Fruit fly (Drosophila melanogaster) whole organism, embryonic: Measurements from ENCODE around the gene CG13124.

Experiments
- Ada2b ChIP-seq: fragments of 200-800 bp; sonication (Bioruptor generic); IDR thresholded peaks from 2 replicates; pipeline ENCODE4 v1.3.6; 2022; ENCODE audit warnings: missing biosample characterization, missing genetic modification characterization
- Atf-2 ChIP-seq: fragments of 200-800 bp; sonication (Bioruptor generic); optimal IDR thresholded peaks from 2 replicates; lab custom pipeline; 2016; ENCODE audit warnings: missing biosample characterization, missing genetic modification characterization
- C15 ChIP-seq: fragments of 200-800 bp; sonication (Bioruptor generic); IDR thresholded peaks from 3 replicates; pipeline ENCODE4 v1.3.6; 2022; ENCODE audit warnings: missing biosample characterization, missing genetic modification characterization
- CG11456 ChIP-seq: fragments of 200-800 bp; sonication (Bioruptor generic); IDR thresholded peaks from 3 replicates; pipeline ENCODE4 v1.3.6; 2022; ENCODE audit warnings: missing biosample characterization, missing genetic modification characterization
- CG12071 ChIP-seq: fragments of 200-800 bp; sonication (Bioruptor generic); optimal IDR thresholded peaks from 3 replicates; lab custom pipeline; 2018; ENCODE audit warnings: missing biosample characterization, mild to moderate bottlenecking, missing genetic modification characterization
- CG12104 ChIP-seq: fragments of 200-800 bp; sonication (Bioruptor generic); optimal IDR thresholded peaks from 3 replicates; lab custom pipeline; 2016; ENCODE audit warnings: missing biosample characterization, missing genetic modification characterization
- CG12769 ChIP-seq: fragments of 200-800 bp; sonication (Bioruptor generic); optimal IDR thresholded peaks from 2 replicates; lab custom pipeline; 2019; ENCODE audit warnings: missing biosample characterization, mild to moderate bottlenecking, missing genetic modification characterization, moderate library complexity
- CG14860 ChIP-seq: fragments of 200-800 bp; sonication (Bioruptor generic); IDR thresholded peaks from 3 replicates; pipeline ENCODE4 v1.3.6; 2022; ENCODE audit warnings: missing biosample characterization, missing genetic modification characterization; ENCODE audit not compliant: partially characterized antibody
- CG1529 ChIP-seq: fragments of 200-800 bp; sonication (Bioruptor generic); optimal IDR thresholded peaks from 3 replicates; lab custom pipeline; 2018; ENCODE audit warnings: missing biosample characterization, missing genetic modification characterization
- CG15696 ChIP-seq: fragments of 200-800 bp; sonication (Bioruptor generic); optimal IDR thresholded peaks from 2 replicates; lab custom pipeline; 2019; ENCODE audit warnings: missing biosample characterization, mild to moderate bottlenecking, missing genetic modification characterization, moderate library complexity
- CG17328 ChIP-seq: fragments of 200-800 bp; sonication (Bioruptor generic); IDR thresholded peaks from 2 replicates; pipeline ENCODE4 v1.3.6; 2022; ENCODE audit warnings: missing biosample characterization, missing genetic modification characterization
- CG17359 ChIP-seq: fragments of 200-800 bp; sonication (Bioruptor generic); optimal IDR thresholded peaks from 3 replicates; lab custom pipeline; 2018; ENCODE audit warnings: missing biosample characterization, mild to moderate bottlenecking, missing genetic modification characterization, moderate library complexity
- CG2199 ChIP-seq: fragments of 200-800 bp; sonication (Bioruptor generic); IDR thresholded peaks from 3 replicates; pipeline ENCODE4 v1.3.6; 2022; ENCODE audit warnings: missing biosample characterization, missing genetic modification characterization
- CG32532 ChIP-seq: fragments of 200-800 bp; sonication (Bioruptor generic); IDR thresholded peaks from 2 replicates; pipeline ENCODE4 v1.3.6; 2022; ENCODE audit warnings: missing biosample characterization, missing genetic modification characterization
- CG32767 ChIP-seq: fragments of 200-800 bp; sonication (Bioruptor generic); IDR thresholded peaks from 2 replicates; pipeline ENCODE4 v1.3.6; 2022; ENCODE audit warnings: missing biosample characterization, missing genetic modification characterization
- CG9727 ChIP-seq: fragments of 200-800 bp; sonication (Bioruptor generic); optimal IDR thresholded peaks from 3 replicates; lab custom pipeline; 2017; ENCODE audit warnings: missing biosample characterization, mild to moderate bottlenecking, missing genetic modification characterization
- CkIIα-i1 ChIP-seq: fragments of 200-800 bp; sonication (Bioruptor generic); IDR thresholded peaks from 2 replicates; pipeline ENCODE4 v1.3.6; 2022; ENCODE audit warnings: missing biosample characterization, missing genetic modification characterization
- Dek ChIP-seq: fragments of 200-800 bp; sonication (Bioruptor generic); optimal IDR thresholded peaks from 3 replicates; lab custom pipeline; 2019; ENCODE audit warnings: missing biosample characterization, mild to moderate bottlenecking, missing genetic modification characterization, moderate library complexity
- Dll ChIP-seq: fragments of 200-800 bp; sonication (Bioruptor generic); IDR thresholded peaks from 4 replicates; pipeline ENCODE4 v1.3.6; 2022; ENCODE audit warnings: missing biosample characterization, missing genetic modification characterization; ENCODE audit not compliant: partially characterized antibody
- Doc2 ChIP-seq: fragments of 200-800 bp; sonication (Bioruptor generic); IDR thresholded peaks from 2 replicates; pipeline ENCODE4 v1.3.6; 2022; ENCODE audit warnings: missing biosample characterization, missing genetic modification characterization
- Doc3 ChIP-seq: fragments of 200-800 bp; sonication (Bioruptor generic); IDR thresholded peaks from 3 replicates; pipeline ENCODE4 v1.3.6; 2022; ENCODE audit warnings: missing biosample characterization, missing genetic modification characterization; ENCODE audit not compliant: partially characterized antibody
- ERR ChIP-seq: fragments of 200-800 bp; sonication (Bioruptor generic); optimal IDR thresholded peaks from 2 replicates; lab custom pipeline; 2016; ENCODE audit warnings: missing biosample characterization, missing genetic modification characterization
- Ets65A ChIP-seq: fragments of 200-800 bp; sonication (Bioruptor generic); peaks from one replicate; lab custom pipeline; 2016; ENCODE audit warnings: missing biosample characterization, missing genetic modification characterization
- Gug ChIP-seq: fragments of 200-800 bp; sonication (Bioruptor generic); IDR thresholded peaks from 4 replicates; pipeline ENCODE4 v1.3.6; 2022; ENCODE audit warnings: missing biosample characterization, missing genetic modification characterization
- HHEX ChIP-seq: fragments of 200-800 bp; sonication (Bioruptor generic); optimal IDR thresholded peaks from 3 replicates; lab custom pipeline; 2017; ENCODE audit warnings: missing biosample characterization, mild to moderate bottlenecking, missing genetic modification characterization, missing genetic modification reagents
- HLH54F ChIP-seq: fragments of 200-800 bp; sonication (Bioruptor generic); optimal IDR thresholded peaks from 3 replicates; lab custom pipeline; 2016; ENCODE audit warnings: missing biosample characterization, missing genetic modification characterization
- Lim3 ChIP-seq: fragments of 200-800 bp; sonication (Bioruptor generic); IDR thresholded peaks from 2 replicates; pipeline ENCODE4 v1.3.6; 2022; ENCODE audit warnings: missing biosample characterization, missing genetic modification characterization
- Meics ChIP-seq: fragments of 200-800 bp; sonication (Bioruptor generic); optimal IDR thresholded peaks from 2 replicates; lab custom pipeline; 2017; ENCODE audit warnings: missing biosample characterization, mild to moderate bottlenecking, missing genetic modification characterization
- Nf-YB ChIP-seq: fragments of 200-800 bp; sonication (Bioruptor generic); optimal IDR thresholded peaks from 3 replicates; lab custom pipeline; 2019; ENCODE audit warnings: missing biosample characterization, mild to moderate bottlenecking, missing genetic modification characterization, moderate library complexity
- Rx ChIP-seq: fragments of 200-800 bp; sonication (Bioruptor generic); IDR thresholded peaks from 2 replicates; pipeline ENCODE4 v1.3.6; 2022; ENCODE audit warnings: missing biosample characterization, missing genetic modification characterization
- Xbp1 ChIP-seq: fragments of 200-800 bp; sonication (Bioruptor generic); optimal IDR thresholded peaks from 3 replicates; lab custom pipeline; 2016; ENCODE audit warnings: missing biosample characterization, mild to moderate bottlenecking, missing genetic modification characterization
- caup ChIP-seq: fragments of 200-800 bp; sonication (Bioruptor generic); optimal IDR thresholded peaks from 3 replicates; lab custom pipeline; 2017; ENCODE audit warnings: missing biosample characterization, mild to moderate bottlenecking, missing genetic modification characterization, moderate library complexity; ENCODE audit not compliant: severe bottlenecking
- dm ChIP-seq: fragments of 200-800 bp; sonication (Bioruptor generic); optimal IDR thresholded peaks from 3 replicates; lab custom pipeline; 2016; ENCODE audit warnings: missing biosample characterization, missing genetic modification characterization
- en ChIP-seq: fragments of 200-800 bp; sonication (Bioruptor generic); optimal IDR thresholded peaks from 2 replicates; lab custom pipeline; 2016; ENCODE audit warnings: missing biosample characterization, missing genetic modification characterization
- eve ChIP-seq, 2 experiments: fragments of >200 bp; optimal IDR thresholded peaks; 2 replicates each; lab custom pipeline; 2017; ENCODE audit warnings: missing biosample characterization in 2 of 2, missing genetic modification characterization in 2 of 2
- gcm2 ChIP-seq: fragments of 200-800 bp; sonication (Bioruptor generic); optimal IDR thresholded peaks from 2 replicates; lab custom pipeline; 2016; ENCODE audit warnings: missing biosample characterization, missing genetic modification characterization
- gem ChIP-seq: fragments of 200-800 bp; sonication (Bioruptor generic); optimal IDR thresholded peaks from 2 replicates; lab custom pipeline; 2019; ENCODE audit warnings: missing biosample characterization, mild to moderate bottlenecking, missing genetic modification characterization, moderate library complexity
- grn ChIP-seq: fragments of 200-800 bp; sonication (Bioruptor generic); optimal IDR thresholded peaks from 3 replicates; lab custom pipeline; 2017; ENCODE audit warnings: missing biosample characterization, missing genetic modification characterization
- lmd ChIP-seq: fragments of 200-800 bp; sonication (Bioruptor generic); IDR thresholded peaks from 2 replicates; pipeline ENCODE4 v1.3.6; 2022; ENCODE audit warnings: missing biosample characterization, missing genetic modification characterization
- nau ChIP-seq: fragments of 200-800 bp; sonication (Bioruptor generic); optimal IDR thresholded peaks from 3 replicates; lab custom pipeline; 2017; ENCODE audit warnings: missing biosample characterization, mild to moderate bottlenecking, missing genetic modification characterization, missing genetic modification reagents
- nerfin-2 ChIP-seq: fragments of 200-800 bp; sonication (Bioruptor generic); IDR thresholded peaks from 2 replicates; pipeline ENCODE4 v1.3.6; 2022; ENCODE audit warnings: missing biosample characterization, missing genetic modification characterization; ENCODE audit not compliant: partially characterized antibody
- stwl ChIP-seq: fragments of 200-800 bp; sonication (Bioruptor generic); optimal IDR thresholded peaks from 3 replicates; lab custom pipeline; 2018; ENCODE audit warnings: missing biosample characterization, mild to moderate bottlenecking, missing genetic modification characterization, moderate library complexity
- sug ChIP-seq: fragments of 200-800 bp; optimal IDR thresholded peaks from 2 replicates; lab custom pipeline; 2019; ENCODE audit warnings: missing biosample characterization, mild to moderate bottlenecking, missing genetic modification characterization, moderate library complexity
- tap ChIP-seq: fragments of 200-800 bp; optimal IDR thresholded peaks from 3 replicates; lab custom pipeline; 2019; ENCODE audit warnings: missing biosample characterization, mild to moderate bottlenecking, missing genetic modification characterization, moderate library complexity
- tin ChIP-seq: fragments of 200-800 bp; sonication (Bioruptor generic); optimal IDR thresholded peaks from 3 replicates; lab custom pipeline; 2016; ENCODE audit warnings: missing biosample characterization, missing genetic modification characterization
- wdn ChIP-seq: fragments of 200-800 bp; sonication (Bioruptor generic); IDR thresholded peaks from 2 replicates; pipeline ENCODE4 v1.3.6; 2022; ENCODE audit warnings: missing biosample characterization, missing genetic modification characterization
- wek ChIP-seq: fragments of 200-800 bp; sonication (Bioruptor generic); optimal IDR thresholded peaks from 3 replicates; lab custom pipeline; 2018; ENCODE audit warnings: missing biosample characterization, mild to moderate bottlenecking, missing genetic modification characterization, moderate library complexity
- zen ChIP-seq: fragments of 200-800 bp; sonication (Bioruptor generic); optimal IDR thresholded peaks from 3 replicates; lab custom pipeline; 2018; ENCODE audit warnings: missing biosample characterization, mild to moderate bottlenecking, missing genetic modification characterization, moderate library complexity
- zfh2 ChIP-seq: fragments of 200-800 bp; sonication (Bioruptor generic); optimal IDR thresholded peaks from 2 replicates; lab custom pipeline; 2016; ENCODE audit warnings: missing biosample characterization, missing genetic modification characterization

CG13124 gene

dm6 chr2L:9956993-9957652 is 48.7 kb upstream of the CG13124 start, which contains the start of the genes CG4658 and CG5846 (continued):
- TF ChIP-seq en (GFP tag; lab: Kevin White, UChicago) (peak; percentile 13), Dek (tag; lab: Kevin White, UChicago) (peak; percentile 93), CG9727 (GFP tag; lab: Kevin White, UChicago) (peak; percentile 95), CG11456 (GFP tag; lab: Robert Waterston, UW) (peak; percentile 82), Dll (GFP tag; lab: Robert Waterston, UW) (no peak; the same call in 3 of the 4 replicates), CG12769 (tag; lab: Kevin White, UChicago) (no peak), CG1529 (peak; percentile 79), CG15696 (tag; lab: Kevin White, UChicago) (peak; percentile 89), ERR (GFP tag; lab: Kevin White, UChicago) (no peak), CG17359 (peak; percentile 96), Atf-2 (peak; percentile 75), CG32767 (GFP tag; lab: Robert Waterston, UW) (peak; percentile 96), gem (tag; lab: Kevin White, UChicago) (peak; percentile 98), CG12104 (GFP tag; lab: Kevin White, UChicago) (peak; percentile 85), HHEX (GFP tag; lab: Kevin White, UChicago) (peak; percentile 81), C15 (GFP tag; lab: Robert Waterston, UW) (peak; percentile 78; the same call in 2 of the 3 replicates), Doc2 (peak; percentile 48; the same call in 1 of the 2 replicates), Doc3 (no peak), zfh2 (GFP tag; lab: Kevin White, UChicago) (peak; percentile 54), lmd (GFP tag; lab: Robert Waterston, UW) (peak; percentile 95), wdn (GFP tag; lab: Robert Waterston, UW) (peak; percentile 87), HLH54F (peak; percentile 75), stwl (tag; lab: Kevin White, UChicago) (peak; percentile 64), tap (tag; lab: Kevin White, UChicago) (peak; percentile 92), tin (GFP tag; lab: Kevin White, UChicago) (peak; percentile 92), sug (tag; lab: Kevin White, UChicago) (peak; percentile 85), Ets65A (GFP tag; lab: Kevin White, UChicago) (peak; percentile 89), nerfin-2 (GFP tag; lab: Robert Waterston, UW) (no peak), zen (tag; lab: Kevin White, UChicago) (peak; percentile 96), wek (GFP tag; lab: Kevin White, UChicago) (peak; percentile 39), Gug (GFP tag; lab: Robert Waterston, UW) (peak; percentile 81), CkIIα-i1 (GFP tag; lab: Robert Waterston, UW) (no peak; the same call in 1 of the 2 replicates), CG32532 (GFP tag; lab: Robert Waterston, UW) (peak; percentile 95), Meics (GFP tag; lab: Kevin White, UChicago) (peak; percentile 92), gcm2 (peak; percentile 25), Nf-YB (GFP tag; lab: Kevin White, UChicago) (peak; percentile 83), CG12071 (peak; percentile 66), Rx (GFP tag; lab: Robert Waterston, UW) (peak; percentile 82), Ada2b (peak; percentile 93), CG14860 (GFP tag; lab: Robert Waterston, UW) (no peak), eve (GFP tag; optimal IDR thresholded peaks at IDR 0.05; lab: Kevin White, UChicago) (no peak), grn (GFP tag; lab: Kevin White, UChicago) (no peak), Xbp1 (GFP tag; lab: Kevin White, UChicago) (peak; percentile 97), Lim3 (GFP tag; lab: Robert Waterston, UW) (peak; percentile 61; the same call in 1 of the 2 replicates), CG17328 (GFP tag; lab: Robert Waterston, UW) (peak; percentile 94), nau (GFP tag; lab: Kevin White, UChicago) (no peak), CG2199 (GFP tag; lab: Robert Waterston, UW) (peak; percentile 77; the same call in 2 of the 3 replicates), dm (GFP tag; lab: Kevin White, UChicago) (peak; percentile 48), caup (GFP tag; lab: Kevin White, UChicago) (peak; percentile 88)
